Worm (Caenorhabditis elegans) whole organism, late embryonic: ENCODE measurements around the gene cup-14.

Experiments used
- F13H6.1 ChIP-seq: sonication (generic microtip); optimal IDR thresholded peaks from 2 replicates; lab custom pipeline; 2016; ENCODE audit warnings: missing genetic modification characterization, missing compliant biosample characterization
- ceh-31 ChIP-seq: sonication (generic microtip); optimal IDR thresholded peaks from 2 replicates; lab custom pipeline; 2016; ENCODE audit warnings: missing genetic modification characterization, missing compliant biosample characterization
- fkh-10 ChIP-seq: fragments of 150-350 bp; optimal IDR thresholded peaks from 2 replicates; lab custom pipeline; 2014; ENCODE audit warnings: missing biosample characterization, missing genetic modification reagents, missing genetic modification characterization
- hlh-15 ChIP-seq: sonication (generic microtip); optimal IDR thresholded peaks from 2 replicates; lab custom pipeline; 2016; ENCODE audit warnings: missing genetic modification characterization, missing compliant biosample characterization
- lim-6 ChIP-seq: sonication (generic microtip); optimal IDR thresholded peaks from 2 replicates; lab custom pipeline; 2016; ENCODE audit warnings: missing genetic modification characterization, missing compliant biosample characterization
- mec-3 ChIP-seq: sonication (generic microtip); optimal IDR thresholded peaks from 2 replicates; lab custom pipeline; 2016; ENCODE audit warnings: borderline replicate concordance, missing genetic modification characterization, missing compliant biosample characterization
- pag-3 ChIP-seq: sonication (generic microtip); optimal IDR thresholded peaks from 2 replicates; lab custom pipeline; 2016; ENCODE audit warnings: missing compliant biosample characterization, missing genetic modification characterization, borderline replicate concordance
- pat-9 ChIP-seq: fragments of 200-800 bp; sonication (Bioruptor generic); optimal IDR thresholded peaks from 2 replicates; lab custom pipeline; 2018; ENCODE audit warnings: mild to moderate bottlenecking, missing genetic modification characterization, moderate library complexity, missing compliant biosample characterization
- pax-1 ChIP-seq: fragments of 150-350 bp; optimal IDR thresholded peaks from 2 replicates; lab custom pipeline; 2014; ENCODE audit warnings: missing biosample characterization, missing genetic modification characterization
- ref-2 ChIP-seq: sonication (generic microtip); optimal IDR thresholded peaks from 2 replicates; lab custom pipeline; 2016; ENCODE audit warnings: missing genetic modification characterization, missing compliant biosample characterization
- sox-2 ChIP-seq: fragments of 200-800 bp; sonication (Bioruptor generic); IDR thresholded peaks from 2 replicates; pipeline ENCODE4 v1.3.6; 2022; ENCODE audit warnings: missing genetic modification reagents, missing genetic modification characterization, missing compliant biosample characterization
- tbx-2 ChIP-seq: sonication (generic microtip); optimal IDR thresholded peaks from 2 replicates; lab custom pipeline; 2016; ENCODE audit warnings: missing genetic modification characterization, missing compliant biosample characterization

- no peak for TF ChIP-seq lim-6 (tag; lab: Kevin White, UChicago)
- TF ChIP-seq pax-1, result no peak
- no peak for TF ChIP-seq F13H6.1 (tag; lab: Kevin White, UChicago)
- no peak for TF ChIP-seq fkh-10 (GFP tag; lab: Kevin White, UChicago)
- no peak for TF ChIP-seq pag-3 (tag; lab: Kevin White, UChicago)
- no peak for TF ChIP-seq pat-9 (tag; lab: Kevin White, UChicago)
- no peak for TF ChIP-seq mec-3 (tag; lab: Kevin White, UChicago)
- no peak for TF ChIP-seq ceh-31 (tag; lab: Kevin White, UChicago)
- no peak for TF ChIP-seq sox-2 (GFP tag; lab: Robert Waterston, UW)
- TF ChIP-seq hlh-15 (tag; lab: Kevin White, UChicago), result no peak
- TF ChIP-seq ref-2 (tag; lab: Kevin White, UChicago), result no peak
- no peak for TF ChIP-seq tbx-2
Observed at ce11 chrII:13879589-13879988, 7.5 kb upstream of the cup-14 start.
